Fruit fly (Drosophila melanogaster): ENCODE data around the gene Jon65Aii.

- TF ChIP-seq Atf3 (GFP tag; optimal IDR thresholded peaks at IDR 0.05): no peak
- TF ChIP-seq CG12744 (GFP tag; optimal IDR thresholded peaks at IDR 0.05): peak; percentile 17
- TF ChIP-seq MESR4 (GFP tag; optimal IDR thresholded peaks at IDR 0.05): peak; percentile 79
- TF ChIP-seq dmrt11E (tag; optimal IDR thresholded peaks at IDR 0.05): peak; percentile 64
- peak; percentile 14 for TF ChIP-seq CG12299 (tag; optimal IDR thresholded peaks at IDR 0.05)
- TF ChIP-seq Hr39 (optimal IDR thresholded peaks at IDR 0.05): no peak
- TF ChIP-seq maf-S (GFP tag; optimal IDR thresholded peaks at IDR 0.05): no peak
- no peak for TF ChIP-seq CG2875 (GFP tag; optimal IDR thresholded peaks at IDR 0.05)
- TF ChIP-seq CG4328 (GFP tag; optimal IDR thresholded peaks at IDR 0.05): peak; percentile 61
These were observed 23.0 kb downstream of the Jon65Aii start, which contains the start of the genes CG13295 and CG6610 for dm6 chr3L:6074975-6075692.

Measured in whole organism, embryonic.